Worm (Caenorhabditis elegans) whole organism, young adult: ENCODE results near the gene W02D7.5.

Source experiments
- ZK185.1 ChIP-seq: sonication (generic microtip); optimal IDR thresholded peaks from 2 replicates; lab custom pipeline; 2016; ENCODE audit warnings: mild to moderate bottlenecking, missing genetic modification characterization, missing compliant biosample characterization; ENCODE audit not compliant: poor library complexity, severe bottlenecking
- dpl-1 ChIP-seq: fragments of 150-350 bp; optimal IDR thresholded peaks from 2 replicates; lab custom pipeline; 2014; ENCODE audit warnings: missing biosample characterization, missing genetic modification reagents, missing genetic modification characterization
- gei-17 ChIP-seq: fragments of 200-800 bp; sonication (Bioruptor generic); optimal IDR thresholded peaks from 2 replicates; lab custom pipeline; 2018; ENCODE audit warnings: mild to moderate bottlenecking, missing genetic modification characterization, missing compliant biosample characterization
- lin-35 ChIP-seq, 3 experiments: fragments of 150-350 bp in 2 of 3; sonication (generic microtip) in 1 of 3; optimal IDR thresholded peaks; 2 replicates each; lab custom pipeline; 2014 to 2018; ENCODE audit warnings: missing biosample characterization in 3 of 3, missing genetic modification characterization in 3 of 3, missing genetic modification reagents in 3 of 3
- madf-10 ChIP-seq: sonication (generic microtip); optimal IDR thresholded peaks from 2 replicates; lab custom pipeline; 2016; ENCODE audit warnings: mild to moderate bottlenecking, missing genetic modification characterization, missing compliant biosample characterization
- nhr-27 ChIP-seq: fragments of 200-800 bp; sonication (Bioruptor generic); optimal IDR thresholded peaks from 2 replicates; lab custom pipeline; 2018; ENCODE audit warnings: mild to moderate bottlenecking, missing genetic modification characterization, moderate library complexity, missing compliant biosample characterization
- nhr-80 ChIP-seq: sonication (generic microtip); optimal IDR thresholded peaks from 2 replicates; lab custom pipeline; 2016; ENCODE audit warnings: missing genetic modification characterization, missing compliant biosample characterization
- rcor-1 ChIP-seq: fragments of 200-800 bp; sonication (Bioruptor generic); IDR thresholded peaks from 2 replicates; pipeline ENCODE4 v1.3.6; 2022; ENCODE audit warnings: missing genetic modification reagents, missing genetic modification characterization, missing compliant biosample characterization
- snpc-1.1 ChIP-seq: sonication (generic microtip); optimal IDR thresholded peaks from 2 replicates; lab custom pipeline; 2017; ENCODE audit warnings: missing genetic modification characterization, mild to moderate bottlenecking, missing compliant biosample characterization, antibody characterized with exemption, moderate library complexity, missing genotype, missing genetic modification reagents; ENCODE audit not compliant: insufficient read depth
- snpc-4 ChIP-seq, 5 experiments: fragments of 150-350 bp in 1 of 5; sonication (generic microtip) in 4 of 5; optimal IDR thresholded peaks; 2 replicates each; lab custom pipeline; 2014 to 2018; ENCODE audit warnings: missing genetic modification characterization in 5 of 5, missing biosample characterization in 3 of 5, antibody characterized with exemption in 2 of 5, mild to moderate bottlenecking in 2 of 5, missing compliant biosample characterization in 2 of 5, missing genotype in 2 of 5, moderate library complexity in 2 of 5, missing genetic modification reagents in 1 of 5
- somi-1 ChIP-seq: fragments of 200-800 bp; sonication (Bioruptor generic); optimal IDR thresholded peaks from 2 replicates; lab custom pipeline; 2018; ENCODE audit warnings: mild to moderate bottlenecking, missing genetic modification characterization, missing compliant biosample characterization
- ztf-6 ChIP-seq: fragments of 200-800 bp; sonication (Bioruptor generic); IDR thresholded peaks from 2 replicates; pipeline ENCODE4 v1.3.6; 2022; ENCODE audit warnings: missing genetic modification reagents, missing genetic modification characterization, missing compliant biosample characterization

- TF ChIP-seq ZK185.1 (tag; lab: Kevin White, UChicago) (no peak), madf-10 (no peak), nhr-27 (tag; lab: Kevin White, UChicago) (no peak), nhr-80 (tag; lab: Kevin White, UChicago) (no peak), snpc-4 (GFP tag; optimal IDR thresholded peaks at IDR 0.05; lab: Kevin White, UChicago) (no peak), snpc-4 (tag; optimal IDR thresholded peaks at IDR 0.05; lab: Kevin White, UChicago) (no peak), ztf-6 (GFP tag; lab: Robert Waterston, UW) (no peak), dpl-1 (no peak), gei-17 (GFP tag; lab: Kevin White, UChicago) (no peak), rcor-1 (no peak), somi-1 (no peak), lin-35 (GFP tag; optimal IDR thresholded peaks at IDR 0.05; lab: Kevin White, UChicago) (no peak), snpc-1.1 (no peak)
Observed at ce11 chrV:8281646-8282045, 17.4 kb downstream of the W02D7.5 start.
